Fruit fly (Drosophila melanogaster): Measurements from ENCODE around the gene CG9521.

- no peak for TF ChIP-seq gcm (GFP tag; optimal IDR thresholded peaks at IDR 0.05)
- no peak for TF ChIP-seq chn (GFP tag; optimal IDR thresholded peaks at IDR 0.05)
- no peak for TF ChIP-seq CG11504 (tag; optimal IDR thresholded peaks at IDR 0.05)
Observed at dm6 chrX:14858951-14859350, 5.9 kb upstream of the CG9521 start, which contains the start of gene CG46399.

Data from whole organism, embryonic.